Worm (Caenorhabditis elegans) whole organism, young adult: Measurements from ENCODE around the gene C44B7.5.

Source experiments
- F10E7.11 ChIP-seq: sonication (generic microtip); optimal IDR thresholded peaks from 2 replicates; lab custom pipeline; 2017; ENCODE audit warnings: mild to moderate bottlenecking, missing genetic modification characterization, moderate library complexity, missing compliant biosample characterization
- F23B12.7 ChIP-seq: sonication (generic microtip); optimal IDR thresholded peaks from 2 replicates; lab custom pipeline; 2017; ENCODE audit warnings: missing genetic modification characterization, mild to moderate bottlenecking, missing compliant biosample characterization, antibody characterized with exemption, moderate library complexity; ENCODE audit not compliant: insufficient read depth
- F33H1.4 ChIP-seq: fragments of 200-800 bp; sonication (Bioruptor generic); IDR thresholded peaks from 2 replicates; pipeline ENCODE4 v1.3.6; 2022; ENCODE audit warnings: missing genetic modification reagents, missing genetic modification characterization, missing compliant biosample characterization
- F37B4.10 ChIP-seq: fragments of 200-800 bp; sonication (Bioruptor generic); IDR thresholded peaks from 2 replicates; pipeline ENCODE4 v1.3.6; 2022; ENCODE audit warnings: missing genetic modification characterization, missing compliant biosample characterization
- F49E8.2 ChIP-seq: sonication (generic microtip); optimal IDR thresholded peaks from 3 replicates; lab custom pipeline; 2017; ENCODE audit warnings: missing genetic modification characterization, mild to moderate bottlenecking, missing compliant biosample characterization, antibody characterized with exemption, moderate library complexity; ENCODE audit not compliant: insufficient read depth
- F52B5.7 ChIP-seq: sonication (generic microtip); optimal IDR thresholded peaks from 2 replicates; lab custom pipeline; 2016; ENCODE audit warnings: mild to moderate bottlenecking, missing genetic modification characterization, missing compliant biosample characterization
- K12H6.12 ChIP-seq: fragments of 200-800 bp; sonication (Bioruptor generic); optimal IDR thresholded peaks from 2 replicates; lab custom pipeline; 2018; ENCODE audit warnings: mild to moderate bottlenecking, missing genetic modification characterization, missing compliant biosample characterization
- T07F8.4 ChIP-seq: sonication (generic microtip); optimal IDR thresholded peaks from 2 replicates; lab custom pipeline; 2016; ENCODE audit warnings: mild to moderate bottlenecking, missing genetic modification characterization, moderate library complexity, missing compliant biosample characterization
- ZK185.1 ChIP-seq: sonication (generic microtip); optimal IDR thresholded peaks from 2 replicates; lab custom pipeline; 2016; ENCODE audit warnings: mild to moderate bottlenecking, missing genetic modification characterization, missing compliant biosample characterization; ENCODE audit not compliant: poor library complexity, severe bottlenecking
- aptf-2 ChIP-seq: fragments of 200-800 bp; sonication (Bioruptor generic); conservative IDR thresholded peaks from 2 replicates; pipeline ENCODE4 v1.3.6; 2022; ENCODE audit warnings: missing genetic modification reagents, missing genetic modification characterization, missing compliant biosample characterization
- attf-3 ChIP-seq: fragments of 200-800 bp; sonication (Bioruptor generic); conservative IDR thresholded peaks from 2 replicates; pipeline ENCODE4 v1.3.6; 2022; ENCODE audit warnings: missing genetic modification reagents, missing genetic modification characterization, missing compliant biosample characterization
- attf-6 ChIP-seq: fragments of 200-800 bp; sonication (Bioruptor generic); IDR thresholded peaks from 2 replicates; pipeline ENCODE4 v1.3.6; 2022; ENCODE audit warnings: missing genetic modification reagents, missing genetic modification characterization, missing compliant biosample characterization
- bed-1 ChIP-seq: fragments of 200-800 bp; sonication (Bioruptor generic); IDR thresholded peaks from 2 replicates; pipeline ENCODE4 v1.3.6; 2022; ENCODE audit warnings: missing genetic modification reagents, missing genetic modification characterization, missing compliant biosample characterization
- bed-2 ChIP-seq: fragments of 200-800 bp; sonication (Bioruptor generic); IDR thresholded peaks from 2 replicates; pipeline ENCODE4 v1.3.6; 2022; ENCODE audit warnings: missing genetic modification reagents, missing genetic modification characterization, missing compliant biosample characterization
- ceh-79 ChIP-seq: sonication (generic microtip); optimal IDR thresholded peaks from 2 replicates; lab custom pipeline; 2017; ENCODE audit warnings: mild to moderate bottlenecking, missing genetic modification characterization, missing compliant biosample characterization
- ceh-91 ChIP-seq: fragments of 200-800 bp; sonication (Bioruptor generic); IDR thresholded peaks from 2 replicates; pipeline ENCODE4 v1.3.6; 2022; ENCODE audit warnings: missing genetic modification reagents, missing genetic modification characterization, missing compliant biosample characterization
- dpff-1 ChIP-seq: sonication (generic microtip); optimal IDR thresholded peaks from 2 replicates; lab custom pipeline; 2017; ENCODE audit warnings: mild to moderate bottlenecking, missing genetic modification characterization, missing compliant biosample characterization
- efl-1 ChIP-seq: fragments of 150-350 bp; optimal IDR thresholded peaks from 2 replicates; lab custom pipeline; 2014; ENCODE audit warnings: missing biosample characterization, missing genetic modification reagents, missing genetic modification characterization
- ets-4 ChIP-seq: fragments of 200-800 bp; sonication (Bioruptor generic); optimal IDR thresholded peaks from 2 replicates; lab custom pipeline; 2018; ENCODE audit warnings: mild to moderate bottlenecking, missing genetic modification characterization, missing compliant biosample characterization
- gei-17 ChIP-seq: fragments of 200-800 bp; sonication (Bioruptor generic); optimal IDR thresholded peaks from 2 replicates; lab custom pipeline; 2018; ENCODE audit warnings: mild to moderate bottlenecking, missing genetic modification characterization, missing compliant biosample characterization
- him-1 ChIP-seq: sonication (generic microtip); optimal IDR thresholded peaks from 2 replicates; lab custom pipeline; 2016; ENCODE audit warnings: missing genotype, missing genetic modification reagents, missing genetic modification characterization, missing compliant biosample characterization
- hmg-1.2 ChIP-seq: fragments of 200-800 bp; sonication (Bioruptor generic); IDR thresholded peaks from 2 replicates; pipeline ENCODE4 v1.3.6; 2022; ENCODE audit warnings: missing genetic modification reagents, missing genetic modification characterization, missing compliant biosample characterization
- let-607 ChIP-seq, 2 experiments: fragments of 200-800 bp in 1 of 2; sonication (Bioruptor generic) in 1 of 2; sonication (generic microtip) in 1 of 2; optimal IDR thresholded peaks; 2 replicates each; lab custom pipeline; 2016 to 2018; ENCODE audit warnings: mild to moderate bottlenecking in 2 of 2, missing compliant biosample characterization in 2 of 2, missing genetic modification characterization in 2 of 2, moderate library complexity in 2 of 2, missing genotype in 1 of 2
- lin-35 ChIP-seq, 3 experiments: fragments of 150-350 bp in 2 of 3; sonication (generic microtip) in 1 of 3; optimal IDR thresholded peaks; 2 replicates each; lab custom pipeline; 2014 to 2018; ENCODE audit warnings: missing biosample characterization in 3 of 3, missing genetic modification characterization in 3 of 3, missing genetic modification reagents in 3 of 3
- lin-54 ChIP-seq: fragments of 200-800 bp; sonication (Bioruptor generic); optimal IDR thresholded peaks from 2 replicates; lab custom pipeline; 2018; ENCODE audit warnings: mild to moderate bottlenecking, missing genetic modification characterization, missing compliant biosample characterization
- lsl-1 ChIP-seq: fragments of 200-800 bp; sonication (Bioruptor generic); optimal IDR thresholded peaks from 2 replicates; lab custom pipeline; 2018; ENCODE audit warnings: mild to moderate bottlenecking, missing genetic modification characterization, moderate library complexity, missing compliant biosample characterization
- lsy-27 ChIP-seq: sonication (generic microtip); optimal IDR thresholded peaks from 2 replicates; lab custom pipeline; 2017; ENCODE audit warnings: missing genetic modification characterization, mild to moderate bottlenecking, missing compliant biosample characterization, antibody characterized with exemption, missing genotype, borderline replicate concordance; ENCODE audit not compliant: insufficient read depth
- madf-10 ChIP-seq: sonication (generic microtip); optimal IDR thresholded peaks from 2 replicates; lab custom pipeline; 2016; ENCODE audit warnings: mild to moderate bottlenecking, missing genetic modification characterization, missing compliant biosample characterization
- madf-3 ChIP-seq: fragments of 200-800 bp; sonication (Bioruptor generic); IDR thresholded peaks from 2 replicates; pipeline ENCODE4 v1.3.6; 2022; ENCODE audit warnings: missing genetic modification reagents, missing genetic modification characterization, missing compliant biosample characterization
- madf-6 ChIP-seq: fragments of 200-800 bp; sonication (Bioruptor generic); IDR thresholded peaks from 2 replicates; pipeline ENCODE4 v1.3.6; 2022; ENCODE audit warnings: missing genetic modification reagents, missing genetic modification characterization, missing compliant biosample characterization
- madf-8 ChIP-seq: fragments of 200-800 bp; sonication (Bioruptor generic); conservative IDR thresholded peaks from 2 replicates; pipeline ENCODE4 v1.3.6; 2022; ENCODE audit warnings: missing genetic modification reagents, missing genetic modification characterization, missing compliant biosample characterization
- mxl-1 ChIP-seq: sonication (generic microtip); optimal IDR thresholded peaks from 2 replicates; lab custom pipeline; 2016; ENCODE audit warnings: missing genetic modification characterization, missing compliant biosample characterization
- nhr-80 ChIP-seq: sonication (generic microtip); optimal IDR thresholded peaks from 2 replicates; lab custom pipeline; 2016; ENCODE audit warnings: missing genetic modification characterization, missing compliant biosample characterization
- nhr-90 ChIP-seq: sonication (generic microtip); optimal IDR thresholded peaks from 2 replicates; lab custom pipeline; 2016; ENCODE audit warnings: missing genotype, mild to moderate bottlenecking, missing genetic modification characterization, missing compliant biosample characterization
- rcor-1 ChIP-seq: fragments of 200-800 bp; sonication (Bioruptor generic); IDR thresholded peaks from 2 replicates; pipeline ENCODE4 v1.3.6; 2022; ENCODE audit warnings: missing genetic modification reagents, missing genetic modification characterization, missing compliant biosample characterization
- snpc-4 ChIP-seq, 5 experiments: fragments of 150-350 bp in 1 of 5; sonication (generic microtip) in 4 of 5; optimal IDR thresholded peaks; 2 replicates each; lab custom pipeline; 2014 to 2018; ENCODE audit warnings: missing genetic modification characterization in 5 of 5, missing biosample characterization in 3 of 5, antibody characterized with exemption in 2 of 5, mild to moderate bottlenecking in 2 of 5, missing compliant biosample characterization in 2 of 5, missing genotype in 2 of 5, moderate library complexity in 2 of 5, missing genetic modification reagents in 1 of 5
- tbp1 ChIP-seq: fragments of 200-800 bp; sonication (Bioruptor generic); optimal IDR thresholded peaks from 2 replicates; lab custom pipeline; 2018; ENCODE audit warnings: mild to moderate bottlenecking, missing genetic modification characterization, missing compliant biosample characterization
- xnd-1 ChIP-seq: sonication (generic microtip); optimal IDR thresholded peaks from 2 replicates; lab custom pipeline; 2016; ENCODE audit warnings: missing genotype, missing genetic modification reagents, missing genetic modification characterization, missing compliant biosample characterization
- zfh-2 ChIP-seq: fragments of 200-800 bp; sonication (Bioruptor generic); conservative IDR thresholded peaks from 2 replicates; pipeline ENCODE4 v1.3.6; 2022; ENCODE audit warnings: missing genetic modification reagents, missing genetic modification characterization, missing compliant biosample characterization
- ztf-18 ChIP-seq: sonication (generic microtip); optimal IDR thresholded peaks from 2 replicates; lab custom pipeline; 2016; ENCODE audit warnings: missing genotype, mild to moderate bottlenecking, missing genetic modification characterization, missing compliant biosample characterization
- ztf-22 ChIP-seq: fragments of 200-800 bp; sonication (Bioruptor generic); optimal IDR thresholded peaks from 2 replicates; lab custom pipeline; 2018; ENCODE audit warnings: mild to moderate bottlenecking, missing genetic modification characterization, moderate library complexity, missing compliant biosample characterization

The C44B7.5 gene

DNA sequence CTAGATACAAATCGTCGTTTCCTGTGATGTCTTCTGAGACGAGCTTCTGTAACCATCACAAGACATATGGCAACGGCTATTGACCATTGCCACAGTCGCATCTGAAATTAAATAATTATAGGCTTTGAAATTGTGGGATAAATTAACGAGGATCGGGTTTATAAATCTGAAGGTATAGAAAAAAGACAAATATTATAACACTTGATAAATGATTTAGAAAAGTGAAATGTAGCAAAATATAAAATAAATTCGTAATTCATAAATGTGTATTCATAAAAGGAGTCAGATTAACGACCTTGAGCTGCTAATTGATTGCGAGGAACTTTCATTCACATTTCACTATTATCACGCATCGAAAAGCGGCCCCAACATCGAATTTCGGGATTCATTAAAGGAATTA, 8.7 kb downstream of the C44B7.5 start, which contains the start of gene aff-1:
Gene aff-1, minus strand, starts transcription at position 101 of the 400 bp plus-strand sequence.
- TF ChIP-seq attf-3 (GFP tag; lab: Robert Waterston, UW) (no peak), rcor-1 (GFP tag; lab: Robert Waterston, UW) (no peak), let-607 (tag; optimal IDR thresholded peaks at IDR 0.05; lab: Kevin White, UChicago) (no peak)

DNA sequence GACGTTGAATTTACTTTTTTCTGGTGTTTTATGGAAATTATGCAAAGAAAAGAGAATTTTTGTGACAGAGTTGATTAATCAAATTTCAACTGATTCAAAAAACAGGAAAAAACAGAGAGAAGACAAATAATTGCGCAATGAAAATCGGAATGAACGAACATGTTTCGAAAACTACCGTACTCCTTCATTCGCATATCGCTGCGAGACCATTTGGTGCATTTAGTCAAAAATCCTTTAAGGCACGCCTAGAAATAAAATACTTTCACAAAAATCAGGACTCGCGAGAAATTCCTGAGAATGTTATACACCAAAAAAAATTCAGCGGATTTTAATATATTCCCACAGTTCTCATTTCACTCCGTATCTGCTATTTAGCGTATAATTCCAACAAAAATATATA, 12.3 kb downstream of the C44B7.5 start:
- TF ChIP-seq F37B4.10 (GFP tag; lab: Robert Waterston, UW) (no peak), aptf-2 (no peak), K12H6.12 (tag; lab: Kevin White, UChicago) (no peak), nhr-90 (no peak), madf-8 (GFP tag; lab: Robert Waterston, UW) (peak; percentile 82), zfh-2 (GFP tag; lab: Robert Waterston, UW) (no peak), nhr-80 (tag; lab: Kevin White, UChicago) (no peak), ceh-91 (GFP tag; lab: Robert Waterston, UW) (0 out of 2 replicates have a peak, but pooled peaks have one; percentile 13), F23B12.7 (no peak), let-607 (tag; optimal IDR thresholded peaks at IDR 0.05; lab: Kevin White, UChicago) (no peak), madf-6 (GFP tag; lab: Robert Waterston, UW) (peak; percentile 91), F52B5.7 (no peak), attf-6 (GFP tag; lab: Robert Waterston, UW) (no peak), lsy-27 (tag; lab: Kevin White, UChicago) (no peak), gei-17 (no peak), ztf-22 (GFP tag; lab: Kevin White, UChicago) (no peak), bed-2 (no peak), dpff-1 (no peak), F49E8.2 (tag; lab: Kevin White, UChicago) (no peak), bed-1 (GFP tag; lab: Robert Waterston, UW) (no peak), him-1 (tag; lab: Kevin White, UChicago) (peak; percentile 13), xnd-1 (tag; lab: Kevin White, UChicago) (peak; percentile 75), F33H1.4 (GFP tag; lab: Robert Waterston, UW) (peak; percentile 82), snpc-4 (GFP tag; optimal IDR thresholded peaks at IDR 0.05; lab: Kevin White, UChicago) (no peak), snpc-4 (tag; optimal IDR thresholded peaks at IDR 0.05; lab: Kevin White, UChicago) (no peak), F10E7.11 (tag; lab: Kevin White, UChicago) (no peak), lin-54 (no peak), lsl-1 (GFP tag; lab: Kevin White, UChicago) (peak; percentile 83), madf-10 (no peak), attf-3 (GFP tag; lab: Robert Waterston, UW) (no peak), mxl-1 (tag; lab: Kevin White, UChicago) (no peak), efl-1 (GFP tag; lab: Kevin White, UChicago) (peak; percentile 15), ZK185.1 (no peak), ets-4 (GFP tag; lab: Kevin White, UChicago) (no peak), ceh-79 (tag; lab: Kevin White, UChicago) (no peak)
- TF ChIP-seq, all 124 proteins: peak for 8

DNA sequence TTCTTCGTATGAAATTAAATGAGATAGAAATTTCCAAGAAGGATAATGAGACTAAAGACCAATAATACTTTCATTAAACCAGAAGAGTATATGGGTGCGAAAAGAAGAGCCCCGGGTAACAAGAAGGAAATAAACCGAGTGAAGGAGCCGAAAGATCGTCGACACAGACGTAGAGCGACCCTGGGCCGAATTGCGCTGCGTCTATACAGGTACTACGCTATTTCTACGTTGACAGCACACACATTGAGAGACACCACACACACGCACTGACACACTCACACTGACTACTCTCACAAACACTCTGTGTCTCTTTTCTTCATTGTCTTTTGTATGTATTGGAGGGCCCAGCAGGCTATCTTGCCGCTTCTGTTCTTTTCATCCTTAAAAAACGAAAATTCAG, 13.6 kb downstream of the C44B7.5 start:
- TF ChIP-seq ztf-18 (tag; lab: Kevin White, UChicago) (peak; percentile 11), snpc-4 (GFP tag; optimal IDR thresholded peaks at IDR 0.05; lab: Kevin White, UChicago) (no peak), snpc-4 (tag; optimal IDR thresholded peaks at IDR 0.05; lab: Kevin White, UChicago) (peak in 1 of 4 experiments; percentile 1), lin-35 (GFP tag; optimal IDR thresholded peaks at IDR 0.05; lab: Kevin White, UChicago) (peak in 1 of 3 experiments; percentile 11), nhr-80 (tag; lab: Kevin White, UChicago) (peak; percentile 61), hmg-1.2 (GFP tag; lab: Robert Waterston, UW) (peak; percentile 84; the same call in 1 of the 2 replicates), T07F8.4 (no peak), madf-3 (no peak), tbp1 (GFP tag; lab: Kevin White, UChicago) (peak; percentile 16)
